Fruit fly (Drosophila melanogaster): Measurements from ENCODE around the gene CG34136.

dm6 chr2L:21084268-21084667 is 12.5 kb upstream of the CG34136 start, which contains the start of gene CG33510:
- TF ChIP-seq CG8478 (optimal IDR thresholded peaks at IDR 0.05) (no peak), CTCF (optimal IDR thresholded peaks at IDR 0.05) (no peak)
